Worm (Caenorhabditis elegans) whole organism, L3 larva: ENCODE data around the gene Y43C5A.2.

Source experiments
- R02D3.7 ChIP-seq: fragments of 150-350 bp; optimal IDR thresholded peaks from 2 replicates; lab custom pipeline; 2014; ENCODE audit warnings: missing biosample characterization, missing genetic modification characterization
- ZK546.5 ChIP-seq: sonication (generic microtip); optimal IDR thresholded peaks from 2 replicates; lab custom pipeline; 2017; ENCODE audit warnings: missing biosample characterization, missing genetic modification characterization
- ama-1 ChIP-seq: fragments of 150-350 bp; optimal IDR thresholded peaks from 2 replicates; lab custom pipeline; 2018
- ceh-16 ChIP-seq: sonication (generic microtip); optimal IDR thresholded peaks from 2 replicates; lab custom pipeline; 2017; ENCODE audit warnings: missing biosample characterization, missing genetic modification characterization
- ceh-28 ChIP-seq: fragments of 150-350 bp; optimal IDR thresholded peaks from 2 replicates; lab custom pipeline; 2014; ENCODE audit warnings: missing biosample characterization, missing genetic modification reagents, missing genetic modification characterization
- ceh-82 ChIP-seq: fragments of 150-350 bp; optimal IDR thresholded peaks from 2 replicates; lab custom pipeline; 2014; ENCODE audit warnings: missing biosample characterization, missing genetic modification characterization
- ceh-9 ChIP-seq: sonication (generic microtip); optimal IDR thresholded peaks from 2 replicates; lab custom pipeline; 2018; ENCODE audit warnings: missing biosample characterization, missing genetic modification characterization
- daf-12 ChIP-seq: fragments of 150-350 bp; optimal IDR thresholded peaks from 2 replicates; lab custom pipeline; 2014; ENCODE audit warnings: missing biosample characterization, missing genetic modification reagents, missing genetic modification characterization
- egl-27 ChIP-seq: sonication (generic microtip); optimal IDR thresholded peaks from 4 replicates; lab custom pipeline; 2017; ENCODE audit warnings: missing biosample characterization, missing genetic modification reagents, missing genetic modification characterization
- egl-5 ChIP-seq: fragments of 150-350 bp; optimal IDR thresholded peaks from 2 replicates; lab custom pipeline; 2017; ENCODE audit warnings: missing biosample characterization, missing genetic modification reagents, missing genetic modification characterization, inconsistent platforms
- elt-1 ChIP-seq: fragments of 150-350 bp; optimal IDR thresholded peaks from 2 replicates; lab custom pipeline; 2014; ENCODE audit warnings: missing biosample characterization, missing genetic modification characterization
- elt-2 ChIP-seq: sonication (generic microtip); optimal IDR thresholded peaks from 2 replicates; lab custom pipeline; 2016; ENCODE audit warnings: missing genetic modification reagents, mild to moderate bottlenecking, missing genetic modification characterization, missing compliant biosample characterization
- elt-3 ChIP-seq, 3 experiments: fragments of 150-350 bp in 1 of 3; sonication (generic microtip) in 2 of 3; optimal IDR thresholded peaks; 2 replicates in 2 of 3; 4 replicates in 1 of 3; lab custom pipeline; 2014 to 2017; ENCODE audit warnings: missing biosample characterization in 3 of 3, missing genetic modification characterization in 3 of 3
- eor-1 ChIP-seq, 2 experiments: fragments of 150-350 bp; optimal IDR thresholded peaks; 2 replicates each; lab custom pipeline; 2014 to 2018; ENCODE audit warnings: missing biosample characterization in 2 of 2, missing genetic modification characterization in 2 of 2
- fkh-10 ChIP-seq: sonication (generic microtip); optimal IDR thresholded peaks from 2 replicates; lab custom pipeline; 2017; ENCODE audit warnings: missing biosample characterization, missing genetic modification reagents, missing genetic modification characterization
- fkh-2 ChIP-seq: fragments of 150-350 bp; optimal IDR thresholded peaks from 2 replicates; lab custom pipeline; 2014; ENCODE audit warnings: missing biosample characterization, missing genetic modification reagents, missing genetic modification characterization
- hmg-11 ChIP-seq: sonication (generic microtip); optimal IDR thresholded peaks from 2 replicates; lab custom pipeline; 2016; ENCODE audit warnings: missing genetic modification characterization, missing compliant biosample characterization
- jun-1 ChIP-seq: fragments of 150-350 bp; optimal IDR thresholded peaks from 2 replicates; lab custom pipeline; 2014; ENCODE audit warnings: missing biosample characterization, missing genetic modification reagents, missing genetic modification characterization
- lin-15B ChIP-seq: fragments of 150-350 bp; optimal IDR thresholded peaks from 2 replicates; lab custom pipeline; 2014; ENCODE audit warnings: missing biosample characterization, missing genetic modification characterization
- lin-39 ChIP-seq: fragments of 150-350 bp; optimal IDR thresholded peaks from 2 replicates; lab custom pipeline; 2018; ENCODE audit warnings: missing biosample characterization, missing genetic modification reagents, missing genetic modification characterization
- lsy-12 ChIP-seq: sonication (generic microtip); optimal IDR thresholded peaks from 2 replicates; lab custom pipeline; 2016; ENCODE audit warnings: mild to moderate bottlenecking, missing genetic modification characterization, missing compliant biosample characterization
- mdl-1 ChIP-seq: fragments of 150-350 bp; optimal IDR thresholded peaks from 2 replicates; lab custom pipeline; 2014; ENCODE audit warnings: missing biosample characterization, missing genetic modification characterization
- mml-1 ChIP-seq: fragments of 150-350 bp; sonication (generic microtip); optimal IDR thresholded peaks from 3 replicates; lab custom pipeline; 2014; ENCODE audit warnings: missing biosample characterization, missing genetic modification characterization
- nfya-1 ChIP-seq: sonication (generic microtip); optimal IDR thresholded peaks from 2 replicates; lab custom pipeline; 2017; ENCODE audit warnings: missing genetic modification characterization, mild to moderate bottlenecking, missing compliant biosample characterization, antibody characterized with exemption, moderate library complexity; ENCODE audit not compliant: insufficient read depth
- nhr-11 ChIP-seq: fragments of 150-350 bp; optimal IDR thresholded peaks from 2 replicates; lab custom pipeline; 2014; ENCODE audit warnings: missing biosample characterization, missing genetic modification characterization
- nhr-12 ChIP-seq: fragments of 150-350 bp; optimal IDR thresholded peaks from 2 replicates; lab custom pipeline; 2014; ENCODE audit warnings: missing biosample characterization, missing genetic modification characterization
- nhr-23 ChIP-seq: fragments of 150-350 bp; optimal IDR thresholded peaks from 2 replicates; lab custom pipeline; 2014; ENCODE audit warnings: missing biosample characterization, missing genetic modification reagents, missing genetic modification characterization
- nhr-237 ChIP-seq: fragments of 150-350 bp; optimal IDR thresholded peaks from 2 replicates; lab custom pipeline; 2014; ENCODE audit warnings: missing biosample characterization, missing genetic modification characterization
- nhr-25 ChIP-seq: sonication (generic microtip); optimal IDR thresholded peaks from 2 replicates; lab custom pipeline; 2017; ENCODE audit warnings: missing biosample characterization, missing genetic modification characterization
- nhr-28 ChIP-seq: fragments of 150-350 bp; optimal IDR thresholded peaks from 2 replicates; lab custom pipeline; 2014; ENCODE audit warnings: missing biosample characterization, missing genetic modification characterization
- nhr-43 ChIP-seq: sonication (generic microtip); optimal IDR thresholded peaks from 2 replicates; lab custom pipeline; 2016; ENCODE audit warnings: mild to moderate bottlenecking, missing genetic modification characterization, missing compliant biosample characterization; ENCODE audit not compliant: poor library complexity, severe bottlenecking
- nhr-76 ChIP-seq: fragments of 150-350 bp; sonication (generic microtip); optimal IDR thresholded peaks from 5 replicates; lab custom pipeline; 2014; ENCODE audit warnings: missing biosample characterization, missing genetic modification characterization
- nhr-77 ChIP-seq: fragments of 150-350 bp; optimal IDR thresholded peaks from 2 replicates; lab custom pipeline; 2014; ENCODE audit warnings: missing biosample characterization, missing genetic modification characterization
- pha-4 ChIP-seq: fragments of 150-350 bp; optimal IDR thresholded peaks from 2 replicates; lab custom pipeline; 2014; ENCODE audit warnings: missing biosample characterization, missing genetic modification reagents, missing genetic modification characterization
- pqm-1 ChIP-seq: fragments of 150-350 bp; optimal IDR thresholded peaks from 2 replicates; lab custom pipeline; 2017; ENCODE audit warnings: missing biosample characterization, missing genetic modification characterization, inconsistent platforms
- sea-2 ChIP-seq: fragments of 150-350 bp; sonication (generic microtip); optimal IDR thresholded peaks from 4 replicates; lab custom pipeline; 2014; ENCODE audit warnings: missing biosample characterization, missing genetic modification reagents, missing genetic modification characterization
- skn-1 ChIP-seq: fragments of 150-350 bp; optimal IDR thresholded peaks from 2 replicates; lab custom pipeline; 2014; ENCODE audit warnings: missing biosample characterization, missing genetic modification characterization
- snpc-4 ChIP-seq: fragments of 150-350 bp; optimal IDR thresholded peaks from 2 replicates; lab custom pipeline; 2014; ENCODE audit warnings: missing biosample characterization, missing genetic modification characterization
- unc-39 ChIP-seq: sonication (generic microtip); optimal IDR thresholded peaks from 4 replicates; lab custom pipeline; 2017; ENCODE audit warnings: missing biosample characterization, missing genetic modification characterization
- ztf-11 ChIP-seq: fragments of 150-350 bp; optimal IDR thresholded peaks from 2 replicates; lab custom pipeline; 2014; ENCODE audit warnings: missing biosample characterization, missing genetic modification characterization
- ztf-4 ChIP-seq: fragments of 150-350 bp; optimal IDR thresholded peaks from 2 replicates; lab custom pipeline; 2014; ENCODE audit warnings: missing biosample characterization, missing genetic modification characterization

Gene Y43C5A.2

ce11 chrIV:10245666-10246210 is 23.9 kb upstream of the Y43C5A.2 start, which contains the start of gene F01G10.10:
Gene F01G10.10, plus strand, starts transcription at chrIV:10246160.
- TF ChIP-seq elt-1 (tag; lab: Kevin White, UChicago) (no peak), daf-12 (tag; lab: Kevin White, UChicago) (no peak), ama-1 (lab: Kevin White, UChicago) (peak; percentile 87), elt-2 (tag; lab: Kevin White, UChicago) (peak; percentile 41), nhr-23 (peak; percentile 30), nhr-25 (tag; lab: Kevin White, UChicago) (peak; percentile 62), nhr-43 (tag; lab: Kevin White, UChicago) (peak; percentile 34)

ce11 chrIV:10250577-10251075 is 19.1 kb upstream of the Y43C5A.2 start, which contains the start of gene daf-14:
Gene daf-14, plus strand, starts transcription at chrIV:10250627.
- TF ChIP-seq elt-2 (tag; lab: Kevin White, UChicago) (peak; percentile 46), pha-4 (tag; lab: Kevin White, UChicago) (peak; percentile 25), jun-1 (tag; lab: Kevin White, UChicago) (no peak), nfya-1 (peak; percentile 11), nhr-23 (peak; percentile 4), pqm-1 (tag; lab: Kevin White, UChicago) (peak; percentile 22)

ce11 chrIV:10251261-10251660 is 18.4 kb upstream of the Y43C5A.2 start:
- TF ChIP-seq fkh-2 (no peak), fkh-10 (no peak), lin-39 (no peak), elt-2 (tag; lab: Kevin White, UChicago) (no peak), lin-15B (tag; lab: Kevin White, UChicago) (no peak), sea-2 (GFP tag; lab: Kevin White, UChicago) (no peak), nhr-77 (no peak), ztf-4 (tag; lab: Kevin White, UChicago) (no peak), unc-39 (tag; lab: Kevin White, UChicago) (no peak), hmg-11 (no peak)

- TF ChIP-seq nhr-28 (tag; lab: Kevin White, UChicago) = no peak
- TF ChIP-seq nhr-237 = no peak
- no peak for TF ChIP-seq nhr-25 (tag; lab: Kevin White, UChicago)
Observed at ce11 chrIV:10251764-10252163, 17.9 kb upstream of the Y43C5A.2 start.

ce11 chrIV:10252350-10252792 is 17.3 kb upstream of the Y43C5A.2 start:
- no peak for TF ChIP-seq ceh-82 (tag; lab: Kevin White, UChicago)
- TF ChIP-seq nhr-25 (tag; lab: Kevin White, UChicago) = peak; percentile 43
- peak; percentile 25 for TF ChIP-seq nhr-43 (tag; lab: Kevin White, UChicago)
- no peak for TF ChIP-seq nhr-237
- TF ChIP-seq ceh-9 (tag; lab: Kevin White, UChicago) = no peak
- peak; percentile 92 for TF ChIP-seq pqm-1 (tag; lab: Kevin White, UChicago)
- TF ChIP-seq nhr-28 (tag; lab: Kevin White, UChicago) = no peak
- TF ChIP-seq ceh-16 = no peak
- peak; percentile 75 for TF ChIP-seq nhr-11 (tag; lab: Kevin White, UChicago)
- peak; percentile 57 for TF ChIP-seq lin-15B (tag; lab: Kevin White, UChicago)
- no peak for TF ChIP-seq ama-1 (lab: Kevin White, UChicago)
- TF ChIP-seq ztf-4 (tag; lab: Kevin White, UChicago) = peak; percentile 38
- peak; percentile 87 for TF ChIP-seq skn-1
- peak; percentile 74 for TF ChIP-seq ceh-28 (tag; lab: Kevin White, UChicago)
- TF ChIP-seq nhr-76 (tag; lab: Kevin White, UChicago) = no peak
- no peak for TF ChIP-seq mml-1 (tag; lab: Kevin White, UChicago)
- TF ChIP-seq egl-27 (tag; lab: Kevin White, UChicago) = no peak
- TF ChIP-seq nhr-23 = peak; percentile 52
- peak; percentile 81 for TF ChIP-seq hmg-11
- no peak for TF ChIP-seq nhr-77
- peak; percentile 70 for TF ChIP-seq lsy-12
- peak; percentile 93 for TF ChIP-seq elt-2 (tag; lab: Kevin White, UChicago)
- no peak for TF ChIP-seq ZK546.5 (tag; lab: Kevin White, UChicago)
- peak; percentile 94 for TF ChIP-seq mdl-1 (tag; lab: Kevin White, UChicago)
- peak; percentile 64 for TF ChIP-seq lin-39
- no peak for TF ChIP-seq daf-12 (tag; lab: Kevin White, UChicago)
- peak; percentile 39 for TF ChIP-seq R02D3.7 (tag; lab: Kevin White, UChicago)
- no peak for TF ChIP-seq nhr-12 (tag; lab: Kevin White, UChicago)
- peak; percentile 97 for TF ChIP-seq jun-1 (tag; lab: Kevin White, UChicago)
- no peak for TF ChIP-seq elt-3 (tag; optimal IDR thresholded peaks at IDR 0.05; lab: Kevin White, UChicago)
- peak; percentile 86 for TF ChIP-seq nfya-1
- TF ChIP-seq sea-2 (GFP tag; lab: Kevin White, UChicago) = no peak
- TF ChIP-seq eor-1 (tag; optimal IDR thresholded peaks at IDR 0.05; lab: Kevin White, UChicago) = no peak
- TF ChIP-seq ztf-11 (tag; lab: Kevin White, UChicago) = no peak
- TF ChIP-seq egl-5 (tag; lab: Kevin White, UChicago) = peak; percentile 46
- peak; percentile 93 for TF ChIP-seq pha-4 (tag; lab: Kevin White, UChicago)
- TF ChIP-seq snpc-4 (tag; lab: Kevin White, UChicago) = peak; percentile 82
